Worm (Caenorhabditis elegans) whole organism, L2 larva: ENCODE results near the gene cest-28.

ENCODE experiments used
- C34F6.9 ChIP-seq: fragments of 150-350 bp; optimal IDR thresholded peaks from 2 replicates; lab custom pipeline; 2014; ENCODE audit warnings: missing biosample characterization, missing genetic modification characterization
- F13H6.1 ChIP-seq: sonication (generic microtip); optimal IDR thresholded peaks from 2 replicates; lab custom pipeline; 2016; ENCODE audit warnings: missing genetic modification characterization, missing compliant biosample characterization
- R02D3.7 ChIP-seq: fragments of 150-350 bp; optimal IDR thresholded peaks from 2 replicates; lab custom pipeline; 2014; ENCODE audit warnings: missing biosample characterization, missing genetic modification characterization
- Y55F3AM.14 ChIP-seq: fragments of 200-800 bp; sonication (Bioruptor generic); optimal IDR thresholded peaks from 2 replicates; lab custom pipeline; 2018; ENCODE audit warnings: mild to moderate bottlenecking, missing genetic modification characterization, missing compliant biosample characterization
- ZK546.5 ChIP-seq: sonication (generic microtip); optimal IDR thresholded peaks from 2 replicates; lab custom pipeline; 2017; ENCODE audit warnings: missing biosample characterization, missing genetic modification characterization
- ama-1 ChIP-seq: fragments of 150-350 bp; optimal IDR thresholded peaks from 2 replicates; lab custom pipeline; 2018; ENCODE audit warnings: inconsistent platforms
- ceh-16 ChIP-seq: fragments of 150-350 bp; optimal IDR thresholded peaks from 2 replicates; lab custom pipeline; 2014; ENCODE audit warnings: missing biosample characterization, missing genetic modification characterization
- ceh-82 ChIP-seq: fragments of 150-350 bp; optimal IDR thresholded peaks from 2 replicates; lab custom pipeline; 2014; ENCODE audit warnings: missing biosample characterization, missing genetic modification characterization
- crh-2 ChIP-seq: sonication (generic microtip); optimal IDR thresholded peaks from 2 replicates; lab custom pipeline; 2017; ENCODE audit warnings: missing biosample characterization, missing genetic modification characterization
- dmd-4 ChIP-seq: sonication (generic microtip); optimal IDR thresholded peaks from 2 replicates; lab custom pipeline; 2017; ENCODE audit warnings: missing biosample characterization, missing genetic modification characterization
- elt-1 ChIP-seq: fragments of 150-350 bp; optimal IDR thresholded peaks from 2 replicates; lab custom pipeline; 2014; ENCODE audit warnings: missing biosample characterization, missing genetic modification characterization
- elt-3 ChIP-seq: sonication (generic microtip); optimal IDR thresholded peaks from 2 replicates; lab custom pipeline; 2017; ENCODE audit warnings: missing biosample characterization, missing genetic modification characterization
- gmeb-1 ChIP-seq: fragments of 150-350 bp; optimal IDR thresholded peaks from 2 replicates; lab custom pipeline; 2014; ENCODE audit warnings: missing biosample characterization, missing genetic modification characterization
- lin-11 ChIP-seq: fragments of 150-350 bp; sonication (generic microtip); optimal IDR thresholded peaks from 2 replicates; lab custom pipeline; 2014; ENCODE audit warnings: missing biosample characterization, missing genetic modification characterization, inconsistent platforms, mixed read lengths
- lin-13 ChIP-seq: fragments of 150-350 bp; optimal IDR thresholded peaks from 2 replicates; lab custom pipeline; 2014; ENCODE audit warnings: missing biosample characterization, missing genetic modification reagents, missing genetic modification characterization
- lin-39 ChIP-seq: fragments of 150-350 bp; optimal IDR thresholded peaks from 2 replicates; lab custom pipeline; 2014; ENCODE audit warnings: missing biosample characterization, missing genetic modification reagents, missing genetic modification characterization
- lsy-2 ChIP-seq, 2 experiments: fragments of 150-350 bp in 1 of 2; sonication (generic microtip) in 1 of 2; optimal IDR thresholded peaks; 2 replicates each; lab custom pipeline; 2014 to 2017; ENCODE audit warnings: missing biosample characterization in 2 of 2, missing genetic modification characterization in 2 of 2
- mab-5 ChIP-seq: fragments of 150-350 bp; optimal IDR thresholded peaks from 2 replicates; lab custom pipeline; 2014; ENCODE audit warnings: missing biosample characterization, missing genetic modification characterization
- mbf-1 ChIP-seq: sonication (generic microtip); optimal IDR thresholded peaks from 2 replicates; lab custom pipeline; 2017; ENCODE audit warnings: missing biosample characterization, missing genetic modification characterization
- mdl-1 ChIP-seq, 2 experiments: fragments of 150-350 bp in 1 of 2; sonication (generic microtip) in 1 of 2; optimal IDR thresholded peaks; 2 replicates each; lab custom pipeline; 2017; ENCODE audit warnings: missing biosample characterization in 2 of 2, missing genetic modification characterization in 2 of 2
- nhr-10 ChIP-seq: sonication (generic microtip); optimal IDR thresholded peaks from 2 replicates; lab custom pipeline; 2017; ENCODE audit warnings: missing biosample characterization, missing genetic modification characterization
- nhr-129 ChIP-seq: fragments of 150-350 bp; optimal IDR thresholded peaks from 2 replicates; lab custom pipeline; 2014; ENCODE audit warnings: missing biosample characterization, missing genetic modification characterization
- nhr-21 ChIP-seq: fragments of 150-350 bp; optimal IDR thresholded peaks from 2 replicates; lab custom pipeline; 2014; ENCODE audit warnings: missing biosample characterization, missing genetic modification characterization
- nhr-23 ChIP-seq: fragments of 150-350 bp; optimal IDR thresholded peaks from 2 replicates; lab custom pipeline; 2014; ENCODE audit warnings: missing biosample characterization, missing genetic modification reagents, missing genetic modification characterization
- nhr-237 ChIP-seq: fragments of 150-350 bp; optimal IDR thresholded peaks from 2 replicates; lab custom pipeline; 2014; ENCODE audit warnings: missing biosample characterization, missing genetic modification characterization
- nhr-25 ChIP-seq: fragments of 150-350 bp; sonication (generic microtip); optimal IDR thresholded peaks from 3 replicates; lab custom pipeline; 2014; ENCODE audit warnings: missing biosample characterization, missing genetic modification characterization
- nhr-6 ChIP-seq: fragments of 150-350 bp; optimal IDR thresholded peaks from 2 replicates; lab custom pipeline; 2014; ENCODE audit warnings: missing biosample characterization, missing genetic modification characterization
- nhr-77 ChIP-seq: fragments of 150-350 bp; optimal IDR thresholded peaks from 2 replicates; lab custom pipeline; 2014; ENCODE audit warnings: missing biosample characterization, missing genetic modification characterization
- peb-1 ChIP-seq: fragments of 150-350 bp; optimal IDR thresholded peaks from 2 replicates; lab custom pipeline; 2014; ENCODE audit warnings: missing biosample characterization, missing genetic modification characterization
- sem-4 ChIP-seq: fragments of 150-350 bp; optimal IDR thresholded peaks from 2 replicates; lab custom pipeline; 2014; ENCODE audit warnings: missing biosample characterization, missing genetic modification reagents, missing genetic modification characterization
- skn-1 ChIP-seq: sonication (generic microtip); optimal IDR thresholded peaks from 2 replicates; lab custom pipeline; 2017; ENCODE audit warnings: missing biosample characterization, missing genetic modification characterization
- sma-3 ChIP-seq: sonication (generic microtip); optimal IDR thresholded peaks from 2 replicates; lab custom pipeline; 2016; ENCODE audit warnings: missing genetic modification reagents, missing genetic modification characterization, missing compliant biosample characterization
- sma-9 ChIP-seq, 2 experiments: fragments of 150-350 bp in 1 of 2; sonication (generic microtip) in 1 of 2; optimal IDR thresholded peaks; 2 replicates each; lab custom pipeline; 2014 to 2016; ENCODE audit warnings: missing genetic modification characterization in 2 of 2, mild to moderate bottlenecking in 1 of 2, missing biosample characterization in 1 of 2, missing compliant biosample characterization in 1 of 2, missing genetic modification reagents in 1 of 2, moderate library complexity in 1 of 2
- unc-62 ChIP-seq: fragments of 150-350 bp; optimal IDR thresholded peaks from 2 replicates; lab custom pipeline; 2014; ENCODE audit warnings: missing biosample characterization, missing genetic modification reagents, missing genetic modification characterization
- zag-1 ChIP-seq: fragments of 150-350 bp; optimal IDR thresholded peaks from 2 replicates; lab custom pipeline; 2014; ENCODE audit warnings: missing biosample characterization, missing genetic modification characterization
- ztf-1 ChIP-seq: fragments of 200-800 bp; sonication (Bioruptor generic); conservative IDR thresholded peaks from 2 replicates; pipeline ENCODE4 v1.3.6; 2022; ENCODE audit warnings: missing genetic modification characterization, missing compliant biosample characterization
- ztf-11 ChIP-seq: sonication (generic microtip); optimal IDR thresholded peaks from 2 replicates; lab custom pipeline; 2017; ENCODE audit warnings: missing biosample characterization, missing genetic modification characterization
- ztf-4 ChIP-seq: fragments of 150-350 bp; optimal IDR thresholded peaks from 2 replicates; lab custom pipeline; 2014; ENCODE audit warnings: missing biosample characterization, missing genetic modification characterization

cest-28 gene

DNA sequence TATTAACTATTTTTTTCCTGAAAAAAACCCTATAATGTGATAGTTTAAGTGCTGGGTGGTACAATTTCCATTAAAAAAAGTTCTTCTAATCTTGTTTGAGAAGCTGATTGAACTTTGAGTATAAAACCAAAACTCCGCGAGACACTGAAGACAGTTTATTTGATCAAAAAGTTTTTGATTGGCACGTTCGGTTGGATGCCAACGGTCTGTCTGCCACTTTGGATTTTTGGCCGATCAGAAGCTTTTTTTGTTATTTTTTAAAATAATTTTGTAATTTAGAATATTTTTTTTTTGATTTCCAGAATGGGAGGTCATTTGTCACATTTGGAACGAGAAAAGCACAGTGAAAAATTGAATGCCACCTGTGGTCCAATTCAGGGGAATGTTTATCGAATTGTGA, at the start of gene cest-28:
Gene cest-28, plus strand, starts transcription at position 301 of the 400 bp plus-strand sequence.
- no peak for TF ChIP-seq lin-11
- no peak for TF ChIP-seq nhr-10
- no peak for TF ChIP-seq unc-62 (GFP tag; lab: Kevin White, UChicago)
- TF ChIP-seq zag-1 (tag; lab: Kevin White, UChicago): no peak
- no peak for TF ChIP-seq mbf-1 (tag; lab: Kevin White, UChicago)

DNA sequence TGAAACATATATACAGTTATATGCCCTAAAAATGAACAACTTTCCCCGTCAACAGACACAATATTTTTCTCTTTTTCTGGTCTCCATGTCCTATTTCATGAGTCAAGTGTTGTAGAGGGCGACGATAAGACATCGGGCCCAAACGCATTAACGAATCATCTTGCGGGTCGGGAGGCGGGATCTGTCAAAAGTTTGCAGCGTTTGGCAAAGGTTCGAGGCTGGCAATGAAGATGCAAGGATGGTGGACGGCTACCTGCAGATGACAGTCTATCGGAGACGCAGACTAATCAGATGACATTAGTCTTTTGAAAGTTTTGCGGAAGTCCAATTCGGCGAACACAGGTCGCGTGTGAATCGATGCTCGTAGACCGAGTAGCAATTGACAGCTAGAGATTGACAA, 48.8 kb upstream of the cest-28 start:
- peak; percentile 35 for TF ChIP-seq sma-3 (GFP tag; lab: Kevin White, UChicago)
- TF ChIP-seq mdl-1 (tag; optimal IDR thresholded peaks at IDR 0.05; lab: Kevin White, UChicago): no peak
- TF ChIP-seq, all 48 proteins: peak for 1

- no peak for TF ChIP-seq lin-39 (tag; lab: Kevin White, UChicago)
- no peak for TF ChIP-seq R02D3.7 (tag; lab: Kevin White, UChicago)
- no peak for TF ChIP-seq nhr-25 (tag; lab: Kevin White, UChicago)
- TF ChIP-seq ztf-4 (tag; lab: Kevin White, UChicago): no peak
- TF ChIP-seq lin-13: no peak
- no peak for TF ChIP-seq crh-2
- TF ChIP-seq F13H6.1: no peak
- no peak for TF ChIP-seq nhr-237 (tag; lab: Kevin White, UChicago)
- no peak for TF ChIP-seq Y55F3AM.14 (GFP tag; lab: Kevin White, UChicago)
- TF ChIP-seq nhr-129 (tag; lab: Kevin White, UChicago): no peak
- TF ChIP-seq mab-5 (tag; lab: Kevin White, UChicago): no peak
- TF ChIP-seq nhr-77 (tag; lab: Kevin White, UChicago): no peak
- no peak for TF ChIP-seq elt-1 (tag; lab: Kevin White, UChicago)
- TF ChIP-seq nhr-10: no peak
- TF ChIP-seq, all 48 proteins: peak for 0
Observed at ce11 chrV:6621894-6622293, 47.7 kb upstream of the cest-28 start, which contains the start of gene nhr-37. Gene nhr-37, plus strand, starts transcription at chrV:6622194.

DNA sequence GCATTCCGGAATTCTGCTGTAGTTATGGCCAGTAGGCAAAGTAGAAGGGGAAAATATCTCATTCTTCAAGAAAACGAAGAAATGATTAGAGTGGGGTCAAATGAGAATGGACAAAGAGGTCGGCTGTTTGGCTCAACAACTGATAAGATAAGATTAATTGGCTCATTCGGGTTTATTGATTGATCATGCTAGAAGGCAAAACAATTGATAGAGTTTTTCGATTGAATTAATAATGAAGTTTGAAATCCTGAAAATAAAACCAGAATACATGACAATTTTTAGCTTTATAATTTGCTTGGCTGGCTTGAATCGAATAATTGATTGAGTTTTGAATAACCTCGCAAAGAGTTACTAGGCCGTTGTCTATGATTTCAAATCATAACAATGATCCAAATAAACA, 43.4 kb upstream of the cest-28 start, which contains the start of gene ppt-1:
Gene ppt-1, minus strand, starts transcription at position 101 of the 400 bp plus-strand sequence.
- TF ChIP-seq ZK546.5 (tag; lab: Kevin White, UChicago) (no peak), F13H6.1 (no peak), unc-62 (GFP tag; lab: Kevin White, UChicago) (no peak), ztf-1 (no peak)

DNA sequence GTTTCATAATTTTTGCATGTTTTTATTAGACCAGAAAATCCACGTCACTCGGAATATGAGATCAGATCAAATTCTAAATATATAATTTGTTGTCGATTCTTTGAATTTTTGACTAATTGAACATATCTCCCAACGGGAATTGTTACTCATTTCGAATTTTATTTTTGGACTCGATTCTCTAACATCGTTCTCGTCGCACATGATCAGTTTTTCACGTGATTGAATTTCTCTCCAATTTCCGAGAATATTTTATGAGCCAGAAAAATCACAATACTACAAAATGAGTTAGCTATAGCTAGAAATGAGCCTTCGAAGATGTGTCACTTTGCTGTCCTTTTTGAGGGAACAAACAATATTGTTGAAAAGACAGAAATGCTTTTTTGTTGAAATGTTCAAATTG, 38.9 kb upstream of the cest-28 start:
- TF ChIP-seq nhr-21 (tag; lab: Kevin White, UChicago): peak; percentile 61
- no peak for TF ChIP-seq ceh-16
- no peak for TF ChIP-seq ztf-11
- no peak for TF ChIP-seq nhr-6 (tag; lab: Kevin White, UChicago)
- no peak for TF ChIP-seq sma-9 (GFP tag; optimal IDR thresholded peaks at IDR 0.05; lab: Kevin White, UChicago)
- no peak for TF ChIP-seq sma-9 (tag; optimal IDR thresholded peaks at IDR 0.05; lab: Kevin White, UChicago)
- TF ChIP-seq ZK546.5 (tag; lab: Kevin White, UChicago): no peak
- TF ChIP-seq skn-1 (tag; lab: Kevin White, UChicago): no peak
- TF ChIP-seq lsy-2 (tag; optimal IDR thresholded peaks at IDR 0.05; lab: Kevin White, UChicago): peak in 1 of 2 experiments; percentile 46
- TF ChIP-seq ama-1 (lab: Kevin White, UChicago): no peak
- no peak for TF ChIP-seq sma-3 (GFP tag; lab: Kevin White, UChicago)
- no peak for TF ChIP-seq mab-5 (tag; lab: Kevin White, UChicago)
- no peak for TF ChIP-seq lin-11
- TF ChIP-seq Y55F3AM.14 (GFP tag; lab: Kevin White, UChicago): no peak
- no peak for TF ChIP-seq lin-39 (tag; lab: Kevin White, UChicago)
- peak; percentile 44 for TF ChIP-seq C34F6.9 (tag; lab: Kevin White, UChicago)
- no peak for TF ChIP-seq dmd-4 (tag; lab: Kevin White, UChicago)
- no peak for TF ChIP-seq nhr-129 (tag; lab: Kevin White, UChicago)
- TF ChIP-seq F13H6.1: no peak
- TF ChIP-seq nhr-23 (tag; lab: Kevin White, UChicago): no peak
- TF ChIP-seq zag-1 (tag; lab: Kevin White, UChicago): no peak
- TF ChIP-seq, all 48 proteins: peak for 3

- TF ChIP-seq ztf-4 (tag; lab: Kevin White, UChicago) (no peak), C34F6.9 (tag; lab: Kevin White, UChicago) (no peak), crh-2 (no peak), lin-39 (tag; lab: Kevin White, UChicago) (no peak), sma-9 (GFP tag; optimal IDR thresholded peaks at IDR 0.05; lab: Kevin White, UChicago) (no peak), sma-9 (tag; optimal IDR thresholded peaks at IDR 0.05; lab: Kevin White, UChicago) (no peak), mab-5 (tag; lab: Kevin White, UChicago) (no peak), peb-1 (tag; lab: Kevin White, UChicago) (no peak), sma-3 (GFP tag; lab: Kevin White, UChicago) (no peak), sem-4 (no peak), elt-3 (no peak), gmeb-1 (no peak), skn-1 (tag; lab: Kevin White, UChicago) (no peak), ceh-82 (tag; lab: Kevin White, UChicago) (no peak), nhr-237 (tag; lab: Kevin White, UChicago) (no peak), R02D3.7 (tag; lab: Kevin White, UChicago) (no peak), ZK546.5 (tag; lab: Kevin White, UChicago) (no peak), ceh-16 (no peak), Y55F3AM.14 (GFP tag; lab: Kevin White, UChicago) (no peak), elt-1 (tag; lab: Kevin White, UChicago) (no peak)
Observed at ce11 chrV:6631866-6632265, 37.8 kb upstream of the cest-28 start.
